Worm (Caenorhabditis elegans) whole organism, late embryonic: Measurements from ENCODE around the gene C05C10.2.

ENCODE experiments used
- C38D4.7 ChIP-seq: fragments of 200-800 bp; sonication (Bioruptor generic); optimal IDR thresholded peaks from 2 replicates; lab custom pipeline; 2018; ENCODE audit warnings: mild to moderate bottlenecking, missing genetic modification characterization, moderate library complexity, missing compliant biosample characterization
- K02D7.2 ChIP-seq: sonication (generic microtip); optimal IDR thresholded peaks from 2 replicates; lab custom pipeline; 2017; ENCODE audit warnings: mild to moderate bottlenecking, missing genetic modification characterization, missing compliant biosample characterization
- K09A11.1 ChIP-seq: sonication (generic microtip); optimal IDR thresholded peaks from 2 replicates; lab custom pipeline; 2017; ENCODE audit warnings: antibody characterized with exemption, mild to moderate bottlenecking, missing genetic modification characterization, missing compliant biosample characterization; ENCODE audit not compliant: insufficient read depth
- T23F11.4 ChIP-seq: fragments of 200-800 bp; sonication (Bioruptor generic); optimal IDR thresholded peaks from 2 replicates; lab custom pipeline; 2018; ENCODE audit warnings: mild to moderate bottlenecking, missing genetic modification characterization, missing compliant biosample characterization
- ahr-1 ChIP-seq: sonication (generic microtip); optimal IDR thresholded peaks from 2 replicates; lab custom pipeline; 2016; ENCODE audit warnings: missing genetic modification characterization, missing compliant biosample characterization
- ceh-19 ChIP-seq: fragments of 200-800 bp; sonication (Bioruptor generic); optimal IDR thresholded peaks from 2 replicates; lab custom pipeline; 2018; ENCODE audit warnings: mild to moderate bottlenecking, missing genetic modification characterization, missing compliant biosample characterization
- ceh-2 ChIP-seq: sonication (generic microtip); optimal IDR thresholded peaks from 2 replicates; lab custom pipeline; 2016; ENCODE audit warnings: missing genotype, missing genetic modification characterization, missing compliant biosample characterization
- ceh-22 ChIP-seq: sonication (generic microtip); optimal IDR thresholded peaks from 2 replicates; lab custom pipeline; 2017; ENCODE audit warnings: missing biosample characterization, missing genetic modification characterization
- ceh-30 ChIP-seq: fragments of 150-350 bp; optimal IDR thresholded peaks from 2 replicates; lab custom pipeline; 2014; ENCODE audit warnings: missing biosample characterization, missing genetic modification characterization
- ceh-9 ChIP-seq: sonication (generic microtip); optimal IDR thresholded peaks from 2 replicates; lab custom pipeline; 2016; ENCODE audit warnings: mild to moderate bottlenecking, missing genetic modification characterization, inconsistent platforms, missing compliant biosample characterization
- dve-1 ChIP-seq: sonication (generic microtip); optimal IDR thresholded peaks from 2 replicates; lab custom pipeline; 2017; ENCODE audit warnings: antibody characterized with exemption, mild to moderate bottlenecking, missing genetic modification characterization, missing compliant biosample characterization
- elt-2 ChIP-seq: sonication (generic microtip); optimal IDR thresholded peaks from 2 replicates; lab custom pipeline; 2016; ENCODE audit warnings: missing genetic modification reagents, missing genetic modification characterization, missing compliant biosample characterization
- elt-4 ChIP-seq: sonication (generic microtip); optimal IDR thresholded peaks from 2 replicates; lab custom pipeline; 2016; ENCODE audit warnings: missing genetic modification characterization, missing compliant biosample characterization
- ets-4 ChIP-seq: sonication (generic microtip); optimal IDR thresholded peaks from 2 replicates; lab custom pipeline; 2016; ENCODE audit warnings: missing genetic modification characterization, missing compliant biosample characterization
- eyg-1 ChIP-seq: sonication (generic microtip); optimal IDR thresholded peaks from 2 replicates; lab custom pipeline; 2016; ENCODE audit warnings: missing genotype, missing genetic modification characterization, missing compliant biosample characterization
- lin-11 ChIP-seq: fragments of 200-800 bp; sonication (Bioruptor generic); optimal IDR thresholded peaks from 2 replicates; lab custom pipeline; 2018; ENCODE audit warnings: mild to moderate bottlenecking, missing genetic modification characterization, missing compliant biosample characterization
- madf-2 ChIP-seq: sonication (generic microtip); optimal IDR thresholded peaks from 2 replicates; lab custom pipeline; 2017; ENCODE audit warnings: missing genetic modification characterization, missing compliant biosample characterization
- nfya-1 ChIP-seq: sonication (generic microtip); optimal IDR thresholded peaks from 2 replicates; lab custom pipeline; 2017; ENCODE audit warnings: missing genetic modification characterization, mild to moderate bottlenecking, missing compliant biosample characterization, antibody characterized with exemption, moderate library complexity
- nhr-232 ChIP-seq: sonication (generic microtip); optimal IDR thresholded peaks from 2 replicates; lab custom pipeline; 2016; ENCODE audit warnings: missing genetic modification characterization, missing compliant biosample characterization
- pat-9 ChIP-seq: fragments of 200-800 bp; sonication (Bioruptor generic); optimal IDR thresholded peaks from 2 replicates; lab custom pipeline; 2018; ENCODE audit warnings: mild to moderate bottlenecking, missing genetic modification characterization, moderate library complexity, missing compliant biosample characterization
- pax-1 ChIP-seq: fragments of 150-350 bp; optimal IDR thresholded peaks from 2 replicates; lab custom pipeline; 2014; ENCODE audit warnings: missing biosample characterization, missing genetic modification characterization
- pha-2 ChIP-seq: sonication (generic microtip); optimal IDR thresholded peaks from 2 replicates; lab custom pipeline; 2017; ENCODE audit warnings: mild to moderate bottlenecking, missing genetic modification characterization, missing compliant biosample characterization
- pqm-1 ChIP-seq: sonication (generic microtip); optimal IDR thresholded peaks from 2 replicates; lab custom pipeline; 2016; ENCODE audit warnings: missing genetic modification characterization, missing compliant biosample characterization
- rnt-1 ChIP-seq: sonication (generic microtip); optimal IDR thresholded peaks from 2 replicates; lab custom pipeline; 2016; ENCODE audit warnings: missing genetic modification characterization, missing compliant biosample characterization
- sdc-2 ChIP-seq: sonication (generic microtip); optimal IDR thresholded peaks from 2 replicates; lab custom pipeline; 2016; ENCODE audit warnings: missing genotype, missing genetic modification characterization, missing compliant biosample characterization
- sox-4 ChIP-seq: sonication (generic microtip); optimal IDR thresholded peaks from 2 replicates; lab custom pipeline; 2017; ENCODE audit warnings: mild to moderate bottlenecking, missing genetic modification characterization, inconsistent platforms, missing compliant biosample characterization
- syd-9 ChIP-seq: sonication (generic microtip); optimal IDR thresholded peaks from 2 replicates; lab custom pipeline; 2016; ENCODE audit warnings: mild to moderate bottlenecking, missing genetic modification characterization, moderate library complexity, missing compliant biosample characterization
- tbx-2 ChIP-seq: sonication (generic microtip); optimal IDR thresholded peaks from 2 replicates; lab custom pipeline; 2016; ENCODE audit warnings: missing genetic modification characterization, missing compliant biosample characterization
- tbx-7 ChIP-seq: sonication (generic microtip); optimal IDR thresholded peaks from 2 replicates; lab custom pipeline; 2016; ENCODE audit warnings: missing genotype, missing genetic modification characterization, missing compliant biosample characterization
- ttx-3 ChIP-seq: sonication (generic microtip); optimal IDR thresholded peaks from 2 replicates; lab custom pipeline; 2016; ENCODE audit warnings: missing genetic modification reagents, missing genetic modification characterization, missing compliant biosample characterization
- unc-42 ChIP-seq: sonication (generic microtip); optimal IDR thresholded peaks from 2 replicates; lab custom pipeline; 2016; ENCODE audit warnings: missing genotype, missing genetic modification characterization, missing compliant biosample characterization
- unc-55 ChIP-seq: sonication (generic microtip); optimal IDR thresholded peaks from 2 replicates; lab custom pipeline; 2017; ENCODE audit warnings: missing biosample characterization, missing genetic modification reagents, missing genetic modification characterization
- ztf-16 ChIP-seq: sonication (generic microtip); optimal IDR thresholded peaks from 2 replicates; lab custom pipeline; 2017; ENCODE audit warnings: missing genetic modification characterization, missing compliant biosample characterization

Gene C05C10.2

ce11 chrII:9976405-9976804 lies 54.4 kb downstream of the C05C10.2 start, which contains the start of gene R53.8:
Gene R53.8, plus strand, starts transcription at chrII:9976705.
- TF ChIP-seq tbx-2 (tag; lab: Kevin White, UChicago) (no peak), madf-2 (no peak), C38D4.7 (GFP tag; lab: Kevin White, UChicago) (no peak), unc-55 (GFP tag; lab: Kevin White, UChicago) (no peak), ets-4 (tag; lab: Kevin White, UChicago) (no peak), sox-4 (tag; lab: Kevin White, UChicago) (no peak), ztf-16 (tag; lab: Kevin White, UChicago) (no peak), unc-42 (tag; lab: Kevin White, UChicago) (no peak), pqm-1 (tag; lab: Kevin White, UChicago) (no peak), nhr-232 (tag; lab: Kevin White, UChicago) (no peak), ceh-19 (no peak), ceh-9 (tag; lab: Kevin White, UChicago) (no peak), dve-1 (tag; lab: Kevin White, UChicago) (no peak), pha-2 (tag; lab: Kevin White, UChicago) (no peak), tbx-7 (tag; lab: Kevin White, UChicago) (no peak), sdc-2 (no peak), pax-1 (tag; lab: Kevin White, UChicago) (no peak), eyg-1 (tag; lab: Kevin White, UChicago) (no peak)

- TF ChIP-seq pat-9 (tag; lab: Kevin White, UChicago) (no peak), elt-2 (tag; lab: Kevin White, UChicago) (no peak), T23F11.4 (GFP tag; lab: Kevin White, UChicago) (no peak), elt-4 (tag; lab: Kevin White, UChicago) (no peak), sdc-2 (no peak), syd-9 (tag; lab: Kevin White, UChicago) (no peak), ceh-2 (tag; lab: Kevin White, UChicago) (no peak), ceh-30 (no peak), pax-1 (tag; lab: Kevin White, UChicago) (no peak), lin-11 (tag; lab: Kevin White, UChicago) (no peak), K02D7.2 (tag; lab: Kevin White, UChicago) (no peak), rnt-1 (tag; lab: Kevin White, UChicago) (no peak), ahr-1 (tag; lab: Kevin White, UChicago) (no peak), K09A11.1 (tag; lab: Kevin White, UChicago) (no peak), nfya-1 (tag; lab: Kevin White, UChicago) (no peak), ceh-22 (tag; lab: Kevin White, UChicago) (no peak), ttx-3 (no peak), sox-4 (tag; lab: Kevin White, UChicago) (no peak)
Measured at ce11 chrII:9980077-9980631, 58.1 kb downstream of the C05C10.2 start, which contains the start of gene ZK892.6. Gene ZK892.6, minus strand, starts transcription at chrII:9980127.
